Fruit fly (Drosophila melanogaster): Measurements from ENCODE around the gene Aven.
A peak's percentile ranks its signal among the peaks of the same experiment; 100 is the strongest.

Gene Aven

DNA sequence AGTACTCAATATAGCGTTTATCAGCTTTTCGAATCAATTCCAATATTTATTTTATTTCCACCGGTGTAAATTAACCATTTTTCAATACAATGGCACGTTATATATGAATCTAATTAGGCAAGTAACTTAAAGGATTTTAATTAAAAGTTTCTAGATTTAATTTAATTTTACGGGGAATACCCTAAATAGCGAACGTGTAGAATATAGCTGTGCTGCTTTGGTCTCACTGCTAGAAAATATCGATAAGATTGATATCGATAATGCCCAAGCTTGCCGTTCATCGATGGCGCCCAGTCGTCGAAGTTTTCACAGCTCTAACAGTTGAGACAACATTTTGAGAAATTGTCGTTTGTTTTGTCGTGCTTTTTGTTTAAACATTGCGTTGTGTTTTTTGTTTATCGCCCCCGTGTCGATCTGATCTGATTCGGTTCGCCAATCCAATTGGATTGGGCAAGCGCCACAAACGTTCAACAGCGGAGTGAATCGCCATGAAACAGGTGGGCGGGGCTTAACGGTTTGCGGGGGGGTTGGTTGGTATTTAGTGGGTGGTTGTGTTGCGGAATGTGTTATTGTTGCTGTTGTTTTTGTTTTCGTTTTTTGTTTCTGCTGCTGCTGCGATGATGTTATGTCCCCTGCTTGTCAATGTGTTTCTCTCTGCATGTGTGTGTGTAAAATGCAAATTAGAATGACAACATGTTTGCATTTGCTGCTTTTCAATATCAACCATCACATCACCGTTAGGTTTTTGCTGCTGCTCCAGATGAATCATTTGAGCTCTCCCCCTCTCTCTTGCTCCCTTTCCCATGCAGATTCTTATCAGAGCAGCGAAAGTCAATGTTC, 2.1 kb upstream of the Aven start, which contains the start of gene Tomosyn (continued):
- TF ChIP-seq Spps (tag; optimal IDR thresholded peaks at IDR 0.05) (no peak), tup (GFP tag; optimal IDR thresholded peaks at IDR 0.05) (no peak), MTF-1 (GFP tag; optimal IDR thresholded peaks at IDR 0.05; ENCODE audit: borderline replicate concordance) (no peak), Gug (GFP tag; IDR thresholded peaks at IDR 0.05) (no peak), CG10267 (tag; optimal IDR thresholded peaks at IDR 0.05) (peak; percentile 55), ranshi (GFP tag; IDR thresholded peaks at IDR 0.05) (no peak), CG11247 (GFP tag; IDR thresholded peaks at IDR 0.05) (no peak), odd (GFP tag; optimal IDR thresholded peaks at IDR 0.05) (no peak), CG11696 (GFP tag; IDR thresholded peaks at IDR 0.05) (no peak), CG12299 (tag; optimal IDR thresholded peaks at IDR 0.05) (peak; percentile 26), CG13296 (GFP tag; optimal IDR thresholded peaks at IDR 0.05) (no peak), CG17912 (GFP tag; optimal IDR thresholded peaks at IDR 0.05) (no peak), D19A (tag; optimal IDR thresholded peaks at IDR 0.05) (peak; percentile 24), schlank (tag; optimal IDR thresholded peaks at IDR 0.05) (no peak), Sin3A (optimal IDR thresholded peaks at IDR 0.05) (no peak), twi (tag; optimal IDR thresholded peaks at IDR 0.05) (no peak), H15 (GFP tag; IDR thresholded peaks at IDR 0.05) (no peak), CG12219 (GFP tag; optimal IDR thresholded peaks at IDR 0.05) (no peak), CG17802 (tag; optimal IDR thresholded peaks at IDR 0.05) (no peak), zen (tag; optimal IDR thresholded peaks at IDR 0.05) (peak; percentile 20), gcm (GFP tag; optimal IDR thresholded peaks at IDR 0.05) (peak; percentile 25), CG31388 (GFP tag; optimal IDR thresholded peaks at IDR 0.05) (no peak), nerfin-2 (GFP tag; IDR thresholded peaks at IDR 0.05; ENCODE audit: partially characterized antibody) (peak; percentile 73), CG1792 (GFP tag; optimal IDR thresholded peaks at IDR 0.05) (no peak), Scr (GFP tag; IDR thresholded peaks at IDR 0.05; ENCODE audit: partially characterized antibody) (peak; percentile 77), CG13287 (GFP tag; IDR thresholded peaks at IDR 0.05; ENCODE audit: partially characterized antibody) (peak; percentile 82), CG15269 (tag; optimal IDR thresholded peaks at IDR 0.05) (peak; percentile 49), bsh (GFP tag; optimal IDR thresholded peaks at IDR 0.05) (peak in 1 of 2 experiments; percentile 58), prd (optimal IDR thresholded peaks at IDR 0.05) (no peak), prd (GFP tag; IDR thresholded peaks at IDR 0.05) (peak; percentile 41; the same call in 1 of the 3 replicates), Dip3 (GFP tag; optimal IDR thresholded peaks at IDR 0.05) (peak; percentile 24), CG6689 (GFP tag; IDR thresholded peaks at IDR 0.05) (no peak), knrl (GFP tag; IDR thresholded peaks at IDR 0.05; ENCODE audit: partially characterized antibody) (peak; percentile 77; the same call in 2 of the 3 replicates), Opbp (GFP tag; IDR thresholded peaks at IDR 0.05; ENCODE audit: partially characterized antibody) (peak; percentile 80), run (tag; optimal IDR thresholded peaks at IDR 0.05) (no peak), Hr78 (GFP tag; optimal IDR thresholded peaks at IDR 0.05) (no peak), klu (GFP tag; IDR thresholded peaks at IDR 0.05) (peak; percentile 68; the same call in 1 of the 2 replicates), Ets65A (GFP tag) (no peak), CG7987 (GFP tag; optimal IDR thresholded peaks at IDR 0.05) (no peak), Stat92E (GFP tag; optimal IDR thresholded peaks at IDR 0.05) (no peak), CG2120 (GFP tag; optimal IDR thresholded peaks at IDR 0.05) (peak; percentile 62), Sry-δ (GFP tag; optimal IDR thresholded peaks at IDR 0.05) (peak; percentile 90), Myb (GFP tag; optimal IDR thresholded peaks at IDR 0.05) (peak; percentile 35), Taf1 (GFP tag; IDR thresholded peaks at IDR 0.05) (no peak), sna (GFP tag; IDR thresholded peaks at IDR 0.05; ENCODE audit: partially characterized antibody) (0 out of 2 replicates have a peak, but pooled peaks have one; percentile 52), CG15601 (tag; optimal IDR thresholded peaks at IDR 0.05) (no peak), CG3281 (GFP tag; optimal IDR thresholded peaks at IDR 0.05) (no peak), Bdp1 (GFP tag; optimal IDR thresholded peaks at IDR 0.05) (no peak)
